Worm (Caenorhabditis elegans): Measurements from ENCODE around the gene flp-16.
A peak's percentile ranks its signal among the peaks of the same experiment; 100 is the strongest.

ce11 chrII:13188084-13188483 lies 47.0 kb upstream of the flp-16 start:
- TF ChIP-seq nhr-85 (tag) (no peak), zip-4 (GFP tag; optimal IDR thresholded peaks at IDR 0.05) (no peak), nhr-77 (tag; optimal IDR thresholded peaks at IDR 0.05) (no peak), efl-1 (optimal IDR thresholded peaks at IDR 0.05) (no peak), efl-1 (GFP tag; optimal IDR thresholded peaks at IDR 0.05 in 1 of 2) (peak; percentile 48 to 94), aly-2 (tag; optimal IDR thresholded peaks at IDR 0.05) (no peak), ztf-11 (tag; optimal IDR thresholded peaks at IDR 0.05) (no peak), unc-62 (GFP tag; optimal IDR thresholded peaks at IDR 0.05) (no peak), unc-130 (tag; optimal IDR thresholded peaks at IDR 0.05) (no peak), elt-3 (tag; optimal IDR thresholded peaks at IDR 0.05) (no peak), pqm-1 (tag; optimal IDR thresholded peaks at IDR 0.05) (no peak), ceh-82 (tag; optimal IDR thresholded peaks at IDR 0.05) (no peak), ces-1 (GFP tag; optimal IDR thresholded peaks at IDR 0.05) (no peak), ama-1 (optimal IDR thresholded peaks at IDR 0.05) (no peak)

Data from whole organism, L1 larva.